Worm (Caenorhabditis elegans): ENCODE measurements around the gene lat-1.

DNA sequence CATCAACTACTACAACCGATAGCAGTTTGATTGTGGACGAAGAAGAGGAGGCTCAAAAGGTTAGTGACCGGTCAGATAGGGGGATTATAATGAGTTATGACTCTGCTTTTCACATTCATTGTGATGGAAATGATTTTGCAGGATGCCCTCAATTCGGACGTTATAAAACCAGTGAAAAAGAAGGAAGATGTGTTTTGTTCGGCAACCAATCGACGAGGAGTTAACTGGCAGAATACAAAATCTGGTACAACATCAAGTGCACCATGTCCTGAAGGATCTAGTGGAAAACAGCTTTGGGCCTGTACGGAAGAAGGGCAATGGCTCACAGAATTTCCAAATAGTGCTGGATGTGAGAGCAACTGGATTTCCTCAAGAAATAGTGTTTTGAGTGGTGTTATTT, 7.2 kb downstream of the lat-1 start:
- TF ChIP-seq C06A6.2 (GFP tag; conservative IDR thresholded peaks at IDR 0.05) (no peak), sptf-2 (GFP tag; optimal IDR thresholded peaks at IDR 0.05) (no peak), lir-1 (GFP tag; conservative IDR thresholded peaks at IDR 0.05) (no peak)

Measured in whole organism, young adult.